Fruit fly (Drosophila melanogaster): ENCODE data around the gene mus302.

The mus302 gene

dm6 chr3L:16800026-16800425 lies 20.5 kb upstream of the mus302 start (continued):
- TF ChIP-seq spab (GFP tag; optimal IDR thresholded peaks at IDR 0.05) = no peak
- no peak for TF ChIP-seq pdm3 (GFP tag; optimal IDR thresholded peaks at IDR 0.05)
- TF ChIP-seq CG6276 (GFP tag; optimal IDR thresholded peaks at IDR 0.05) = peak; percentile 53
- no peak for TF ChIP-seq Gug (GFP tag; IDR thresholded peaks at IDR 0.05)
- TF ChIP-seq fd85E (GFP tag; optimal IDR thresholded peaks at IDR 0.05) = peak; percentile 31
- TF ChIP-seq CG4318 (GFP tag; optimal IDR thresholded peaks at IDR 0.05) = no peak
- peak; percentile 87 for TF ChIP-seq vri (GFP tag; optimal IDR thresholded peaks at IDR 0.05)
- TF ChIP-seq topi (GFP tag; optimal IDR thresholded peaks at IDR 0.05) = peak; percentile 31
- no peak for TF ChIP-seq Eip93F (GFP tag; optimal IDR thresholded peaks at IDR 0.05)
- TF ChIP-seq CG6808 (GFP tag; optimal IDR thresholded peaks at IDR 0.05) = peak; percentile 47
- TF ChIP-seq esn (GFP tag; optimal IDR thresholded peaks at IDR 0.05) = peak; percentile 28
- peak; percentile 10 for TF ChIP-seq Lpt (GFP tag; optimal IDR thresholded peaks at IDR 0.05)
- TF ChIP-seq Smox (GFP tag; optimal IDR thresholded peaks at IDR 0.05) = no peak
- TF ChIP-seq CG3032 (tag; optimal IDR thresholded peaks at IDR 0.05) = no peak
- TF ChIP-seq svp (GFP tag) = peak; percentile 88
- TF ChIP-seq CG8632 (GFP tag; optimal IDR thresholded peaks at IDR 0.05) = no peak
- TF ChIP-seq achi (GFP tag; optimal IDR thresholded peaks at IDR 0.05) = no peak
- peak; percentile 26 for TF ChIP-seq CG10669 (GFP tag; optimal IDR thresholded peaks at IDR 0.05)
- no peak for TF ChIP-seq Sox14 (GFP tag; optimal IDR thresholded peaks at IDR 0.05)
- no peak for TF ChIP-seq Hr38 (GFP tag; optimal IDR thresholded peaks at IDR 0.05)

DNA sequence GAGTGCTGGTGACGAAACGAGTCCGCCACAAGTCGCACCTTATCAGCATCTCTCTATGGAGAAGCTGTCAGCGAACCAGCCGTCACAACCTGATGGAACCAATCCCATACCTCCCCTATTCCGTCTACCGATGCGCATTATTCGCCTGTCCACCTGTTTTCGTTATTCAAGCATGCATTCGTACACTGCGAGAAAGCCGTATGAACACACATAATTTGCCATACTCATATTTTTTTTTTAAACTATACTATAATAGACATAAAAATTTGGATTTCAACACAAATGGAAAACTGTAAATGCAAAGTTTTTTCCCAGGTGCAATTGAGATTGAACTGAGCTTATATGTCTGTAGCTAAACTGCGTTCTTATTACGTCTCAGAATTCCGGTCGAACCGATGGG lies 17.1 kb upstream of the mus302 start:
- TF ChIP-seq CG6163 (GFP tag; IDR thresholded peaks at IDR 0.05) = peak; percentile 77
- peak; percentile 69 for TF ChIP-seq CG10631 (GFP tag; optimal IDR thresholded peaks at IDR 0.05)
- no peak for TF ChIP-seq OdsH (GFP tag; optimal IDR thresholded peaks at IDR 0.05)
- peak; percentile 73 for TF ChIP-seq lz (GFP tag; optimal IDR thresholded peaks at IDR 0.05)
- no peak for TF ChIP-seq CG6854 (GFP tag; optimal IDR thresholded peaks at IDR 0.05)
- TF ChIP-seq CG10669 (GFP tag; optimal IDR thresholded peaks at IDR 0.05) = no peak
- TF ChIP-seq CG11762 (GFP tag; optimal IDR thresholded peaks at IDR 0.05; ENCODE audit: insufficient read depth) = peak; percentile 9
- TF ChIP-seq Sox102F (GFP tag; optimal IDR thresholded peaks at IDR 0.05) = peak; percentile 84
- peak; percentile 83 for TF ChIP-seq Met (GFP tag; optimal IDR thresholded peaks at IDR 0.05)
- peak; percentile 78 for TF ChIP-seq Sox14 (GFP tag; optimal IDR thresholded peaks at IDR 0.05)
- peak; percentile 16 for TF ChIP-seq Blimp-1 (GFP tag; optimal IDR thresholded peaks at IDR 0.05)
- peak; percentile 78 for TF ChIP-seq CG8119 (GFP tag; IDR thresholded peaks at IDR 0.05)
- TF ChIP-seq Smox (GFP tag; optimal IDR thresholded peaks at IDR 0.05) = no peak
- no peak for TF ChIP-seq CG3919 (GFP tag; optimal IDR thresholded peaks at IDR 0.05)
- peak; percentile 44 for TF ChIP-seq Sox15 (GFP tag; optimal IDR thresholded peaks at IDR 0.05)
- peak; percentile 5 for TF ChIP-seq Eip93F (GFP tag; optimal IDR thresholded peaks at IDR 0.05)
- peak; percentile 47 for TF ChIP-seq Ets21C (GFP tag; optimal IDR thresholded peaks at IDR 0.05)
- TF ChIP-seq CG6792 (GFP tag; optimal IDR thresholded peaks at IDR 0.05) = peak; percentile 73
- no peak for TF ChIP-seq CG4318 (GFP tag; optimal IDR thresholded peaks at IDR 0.05)
- peak; percentile 71 for TF ChIP-seq CG8632 (GFP tag; optimal IDR thresholded peaks at IDR 0.05)
- no peak for TF ChIP-seq dsx (GFP tag; optimal IDR thresholded peaks at IDR 0.05; ENCODE audit: poor library complexity, severe bottlenecking)
- TF ChIP-seq CG6276 (GFP tag; optimal IDR thresholded peaks at IDR 0.05) = no peak
- TF ChIP-seq CG6808 (GFP tag; optimal IDR thresholded peaks at IDR 0.05) = no peak
- TF ChIP-seq CG3032 (tag; optimal IDR thresholded peaks at IDR 0.05) = peak; percentile 33
- TF ChIP-seq Ets96B (tag; optimal IDR thresholded peaks at IDR 0.05) = no peak
- TF ChIP-seq topi (GFP tag; optimal IDR thresholded peaks at IDR 0.05) = no peak
- no peak for TF ChIP-seq Eip75B (GFP tag; optimal IDR thresholded peaks at IDR 0.05)
- peak; percentile 25 for TF ChIP-seq CG8319 (GFP tag; optimal IDR thresholded peaks at IDR 0.05)
- peak; percentile 87 for TF ChIP-seq svp (GFP tag)
- no peak for TF ChIP-seq CG7368 (GFP tag; optimal IDR thresholded peaks at IDR 0.05)
- TF ChIP-seq dac (GFP tag; optimal IDR thresholded peaks at IDR 0.05) = no peak
- peak; percentile 77 for TF ChIP-seq CG34406 (GFP tag; optimal IDR thresholded peaks at IDR 0.05)
- peak; percentile 82 for TF ChIP-seq net (GFP tag; optimal IDR thresholded peaks at IDR 0.05)
- peak; percentile 47 for TF ChIP-seq cyc (GFP tag; optimal IDR thresholded peaks at IDR 0.05)
- TF ChIP-seq ss (GFP tag; optimal IDR thresholded peaks at IDR 0.05) = no peak
- no peak for TF ChIP-seq fkh (GFP tag; optimal IDR thresholded peaks at IDR 0.05)
- peak; percentile 81 for TF ChIP-seq CG15336 (GFP tag; IDR thresholded peaks at IDR 0.05)
- no peak for TF ChIP-seq Eip78C (GFP tag)
- peak; percentile 56 for TF ChIP-seq Gug (GFP tag; IDR thresholded peaks at IDR 0.05)
- no peak for TF ChIP-seq spab (GFP tag; optimal IDR thresholded peaks at IDR 0.05)
- peak; percentile 75 for TF ChIP-seq Hr4 (GFP tag; optimal IDR thresholded peaks at IDR 0.05)
- no peak for TF ChIP-seq achi (GFP tag; optimal IDR thresholded peaks at IDR 0.05)
- peak in 1 of 2 experiments; percentile 46 for TF ChIP-seq salr (GFP tag; optimal IDR thresholded peaks at IDR 0.05)

All from whole organism, prepupa.